Worm (Caenorhabditis elegans): ENCODE measurements around the gene srw-44.

Gene srw-44

ce11 chrV:16726915-16727314, 46.8 kb downstream of the srw-44 start, which contains the start of gene T25E12.14:
Gene T25E12.14, plus strand, starts transcription at chrV:16727215.
- TF ChIP-seq cebp-1 (GFP tag; IDR thresholded peaks at IDR 0.05) (no peak), cebp-1 (tag; optimal IDR thresholded peaks at IDR 0.05) (no peak), lin-54 (GFP tag; optimal IDR thresholded peaks at IDR 0.05) (no peak), tbp1 (GFP tag; optimal IDR thresholded peaks at IDR 0.05) (no peak), xnd-1 (tag; optimal IDR thresholded peaks at IDR 0.05) (no peak), tbx-9 (tag; optimal IDR thresholded peaks at IDR 0.05; ENCODE audit: borderline replicate concordance) (no peak), F23B12.7 (tag; optimal IDR thresholded peaks at IDR 0.05; ENCODE audit: insufficient read depth) (no peak), mel-28 (tag; optimal IDR thresholded peaks at IDR 0.05; ENCODE audit: borderline replicate concordance) (no peak), B0019.2 (GFP tag; conservative IDR thresholded peaks at IDR 0.05) (no peak), dpl-1 (GFP tag; optimal IDR thresholded peaks at IDR 0.05) (no peak), nfya-2 (GFP tag; IDR thresholded peaks at IDR 0.05) (no peak), chd-7 (tag; optimal IDR thresholded peaks at IDR 0.05) (no peak), cebp-2 (GFP tag; IDR thresholded peaks at IDR 0.05) (no peak)

DNA sequence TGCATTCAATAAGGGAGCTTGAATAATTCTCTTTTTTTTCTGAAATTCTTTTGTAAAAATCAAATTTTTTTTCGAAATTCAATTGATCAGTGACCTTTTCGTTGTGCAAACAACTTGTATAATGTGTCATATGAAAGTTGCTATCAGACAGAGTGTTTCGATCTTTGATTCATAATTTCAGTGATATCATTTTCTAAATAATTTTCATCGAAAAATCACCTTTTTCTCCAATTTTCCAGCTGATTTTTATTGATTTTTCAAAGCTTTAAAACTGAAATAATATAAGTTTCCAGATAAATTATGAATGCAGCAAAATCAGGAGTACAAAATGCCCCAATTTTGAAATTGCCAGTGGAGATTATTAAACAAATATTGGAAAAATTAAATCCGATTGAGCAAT, 48.4 kb downstream of the srw-44 start, which contains the start of gene fbxa-127:
Gene fbxa-127, plus strand, starts transcription at position 301 of the 400 bp plus-strand sequence.
- TF ChIP-seq F10E7.11 (tag; optimal IDR thresholded peaks at IDR 0.05) (no peak), F57A8.1 (GFP tag; optimal IDR thresholded peaks at IDR 0.05) (no peak), lin-35 (GFP tag; optimal IDR thresholded peaks at IDR 0.05) (no peak), ekl-4 (GFP tag; IDR thresholded peaks at IDR 0.05) (no peak), C17E4.6 (GFP tag; IDR thresholded peaks at IDR 0.05) (no peak), aptf-3 (GFP tag; IDR thresholded peaks at IDR 0.05) (no peak), B0019.2 (GFP tag; conservative IDR thresholded peaks at IDR 0.05) (no peak), xnd-1 (tag; optimal IDR thresholded peaks at IDR 0.05) (no peak), B0035.1 (tag; optimal IDR thresholded peaks at IDR 0.05) (no peak), B0336.3 (GFP tag; IDR thresholded peaks at IDR 0.05) (no peak), tbx-9 (tag; optimal IDR thresholded peaks at IDR 0.05; ENCODE audit: borderline replicate concordance) (no peak), tlf-1 (GFP tag; optimal IDR thresholded peaks at IDR 0.05) (no peak), ceh-79 (tag; optimal IDR thresholded peaks at IDR 0.05) (no peak)

- TF ChIP-seq rec-8 (tag; optimal IDR thresholded peaks at IDR 0.05): no peak
Observed at ce11 chrV:16729961-16730360, 49.9 kb downstream of the srw-44 start, which contains the start of gene srz-99. Gene srz-99, plus strand, starts transcription at chrV:16730261.

DNA sequence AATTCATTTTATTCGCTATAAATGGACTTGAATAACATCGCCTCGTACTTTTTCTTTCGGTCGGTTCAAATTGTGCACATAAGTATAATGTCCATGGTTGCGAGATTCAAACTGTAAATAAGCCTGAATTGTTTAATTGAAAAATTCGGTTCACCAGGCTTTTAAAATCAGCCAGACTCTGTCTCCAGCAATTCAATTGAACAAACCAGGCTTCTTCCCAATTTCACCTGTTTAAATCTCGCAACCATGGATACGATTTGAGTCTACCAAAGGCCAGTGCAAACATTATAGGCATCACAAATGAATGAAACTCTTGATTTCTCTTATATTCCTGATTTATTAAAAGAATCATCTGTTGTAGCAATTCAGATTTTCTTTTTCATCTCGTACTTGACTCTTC, 51.5 kb downstream of the srw-44 start, which contains the start of gene srz-100:
Gene srz-100, plus strand, starts transcription at position 301 of the 400 bp plus-strand sequence.
- TF ChIP-seq F37B4.10 (GFP tag; IDR thresholded peaks at IDR 0.05): no peak
- TF ChIP-seq F55B11.4 (tag; optimal IDR thresholded peaks at IDR 0.05; ENCODE audit: borderline replicate concordance, insufficient read depth): no peak
- TF ChIP-seq ztf-18 (tag; optimal IDR thresholded peaks at IDR 0.05): no peak
- no peak for TF ChIP-seq aptf-3 (GFP tag; IDR thresholded peaks at IDR 0.05)
- no peak for TF ChIP-seq unc-130 (GFP tag; optimal IDR thresholded peaks at IDR 0.05)
- no peak for TF ChIP-seq fkh-3 (tag; optimal IDR thresholded peaks at IDR 0.05)
- TF ChIP-seq ceh-91 (GFP tag; IDR thresholded peaks at IDR 0.05): no peak
- no peak for TF ChIP-seq K12H6.12 (tag; optimal IDR thresholded peaks at IDR 0.05)
- no peak for TF ChIP-seq rec-8 (tag; optimal IDR thresholded peaks at IDR 0.05)
- TF ChIP-seq hlh-26 (GFP tag; conservative IDR thresholded peaks at IDR 0.05): no peak
- TF ChIP-seq madf-8 (GFP tag; conservative IDR thresholded peaks at IDR 0.05): no peak
- TF ChIP-seq ztf-26 (tag; optimal IDR thresholded peaks at IDR 0.05): no peak
- TF ChIP-seq mxl-1 (tag; optimal IDR thresholded peaks at IDR 0.05): no peak
- no peak for TF ChIP-seq tbx-9 (tag; optimal IDR thresholded peaks at IDR 0.05; ENCODE audit: borderline replicate concordance)
- TF ChIP-seq nhr-179 (tag; optimal IDR thresholded peaks at IDR 0.05): no peak
- TF ChIP-seq D2030.7 (GFP tag; IDR thresholded peaks at IDR 0.05): no peak
